1 fruit fly cellular context compared by ENCODE assay signal in the genomic region with DNA sequence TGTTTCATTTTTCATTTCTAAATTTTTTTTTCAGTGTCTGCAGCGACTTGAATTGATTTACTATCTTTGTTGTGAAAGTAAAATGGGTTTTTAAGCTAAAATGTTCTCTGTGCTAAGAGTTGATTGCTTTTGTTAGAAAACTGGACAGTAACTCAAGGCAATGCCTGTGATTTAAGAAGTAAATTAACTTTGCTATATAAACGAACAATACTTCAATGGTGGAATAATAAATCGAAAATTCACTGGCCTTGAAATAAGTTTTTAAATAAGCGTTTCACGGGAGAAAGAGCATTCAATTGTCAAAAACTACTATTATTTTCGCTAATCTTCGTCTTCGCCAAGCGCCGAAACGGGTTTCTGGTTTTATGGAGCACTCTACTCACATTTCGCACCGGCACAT.
A peak's percentile ranks its signal among the peaks of the same experiment; 100 is the strongest.
TF ChIP-seq lines count a peak whose summit lies in the region.

No protein-coding gene starts in this region.

TF ChIP-seq in whole organism, prepupa, 60 proteins besides CTCF, POLR2A, EP300 and RAD21 (continued from another document):
- TF ChIP-seq Eip75B (GFP tag; optimal IDR thresholded peaks at IDR 0.05; lab: Kevin White, UChicago) = peak; percentile 34
- TF ChIP-seq eg (GFP tag; IDR thresholded peaks at IDR 0.05; lab: Robert Waterston, UW) = peak; percentile 68
- TF ChIP-seq esn (GFP tag; optimal IDR thresholded peaks at IDR 0.05; lab: Kevin White, UChicago) = peak; percentile 32
- TF ChIP-seq CG11762 (GFP tag; optimal IDR thresholded peaks at IDR 0.05; lab: Kevin White, UChicago; ENCODE audit: insufficient read depth) = no peak
- peak; percentile 29 for TF ChIP-seq topi (GFP tag; optimal IDR thresholded peaks at IDR 0.05; lab: Kevin White, UChicago)
- TF ChIP-seq achi (GFP tag; optimal IDR thresholded peaks at IDR 0.05; lab: Kevin White, UChicago) = peak; percentile 55
- TF ChIP-seq lz (GFP tag; optimal IDR thresholded peaks at IDR 0.05; lab: Kevin White, UChicago) = peak; percentile 1
- TF ChIP-seq CG11902 (GFP tag; optimal IDR thresholded peaks at IDR 0.05; lab: Kevin White, UChicago) = peak; percentile 14
- no peak for TF ChIP-seq CG3032 (tag; optimal IDR thresholded peaks at IDR 0.05; lab: Kevin White, UChicago)
- peak; percentile 26 for TF ChIP-seq CG8632 (GFP tag; optimal IDR thresholded peaks at IDR 0.05; lab: Kevin White, UChicago)
- peak; percentile 76 for TF ChIP-seq CG32006 (GFP tag; optimal IDR thresholded peaks at IDR 0.05; lab: Kevin White, UChicago)
- no peak for TF ChIP-seq CG16779 (tag; optimal IDR thresholded peaks at IDR 0.05; lab: Kevin White, UChicago)
- TF ChIP-seq CG6792 (GFP tag; optimal IDR thresholded peaks at IDR 0.05; lab: Kevin White, UChicago) = peak; percentile 38
- TF ChIP-seq OdsH (GFP tag; optimal IDR thresholded peaks at IDR 0.05; lab: Kevin White, UChicago) = peak; percentile 48
- TF ChIP-seq CG15336 (GFP tag; IDR thresholded peaks at IDR 0.05; lab: Robert Waterston, UW) = peak; percentile 68
- TF ChIP-seq CG31627 (GFP tag; optimal IDR thresholded peaks at IDR 0.05; lab: Kevin White, UChicago) = peak; percentile 15
- TF ChIP-seq Met (GFP tag; optimal IDR thresholded peaks at IDR 0.05; lab: Kevin White, UChicago) = peak; percentile 28
- peak; percentile 72 for TF ChIP-seq Hr4 (GFP tag; optimal IDR thresholded peaks at IDR 0.05; lab: Kevin White, UChicago)
- TF ChIP-seq net (GFP tag; optimal IDR thresholded peaks at IDR 0.05; lab: Kevin White, UChicago) = peak; percentile 47
- TF ChIP-seq Eip93F (GFP tag; optimal IDR thresholded peaks at IDR 0.05; lab: Kevin White, UChicago) = no peak
